Fruit fly (Drosophila melanogaster): ENCODE measurements around the gene cwo.
A peak's percentile ranks its signal among the peaks of the same experiment; 100 is the strongest.

DNA sequence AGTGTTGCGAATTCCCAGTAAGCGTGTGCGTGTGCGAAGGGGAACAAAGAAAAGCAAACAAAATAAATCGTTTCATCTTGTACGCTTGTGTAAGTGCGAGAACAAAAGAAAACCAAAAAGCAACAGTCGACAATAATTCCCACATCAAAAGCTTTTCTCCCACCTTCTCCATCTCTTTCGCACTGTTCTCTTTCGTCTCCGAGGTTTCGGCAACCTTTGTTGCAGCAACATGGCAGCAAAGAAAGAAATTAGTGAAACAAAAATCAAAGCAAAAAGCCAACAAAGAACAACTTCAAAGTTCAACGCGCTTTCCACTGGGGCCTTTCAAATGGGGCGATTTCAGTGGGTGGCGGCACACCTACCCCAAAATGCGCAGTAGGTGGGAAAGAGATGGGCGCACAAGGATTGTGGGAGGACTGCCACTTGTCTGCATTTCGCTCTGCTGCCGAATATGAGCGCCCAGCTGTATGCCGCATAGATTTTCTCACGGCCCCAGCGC is 36.0 kb upstream of the cwo start:
- TF ChIP-seq CG8478 (optimal IDR thresholded peaks at IDR 0.05) (no peak), usp (GFP tag; optimal IDR thresholded peaks at IDR 0.05) (no peak), pan (optimal IDR thresholded peaks at IDR 0.05) (no peak), EcR (GFP tag; optimal IDR thresholded peaks at IDR 0.05) (peak; percentile 44 to 79), psq (optimal IDR thresholded peaks at IDR 0.05) (no peak)

All from whole organism.